Fruit fly (Drosophila melanogaster): ENCODE data around the gene Gapvd1.

Gapvd1 gene

dm6 chrX:11370792-11371191, 45.6 kb downstream of the Gapvd1 start (continued):
- TF ChIP-seq CG8290 (GFP tag; optimal IDR thresholded peaks at IDR 0.05), result no peak
- TF ChIP-seq CG8290 (tag; optimal IDR thresholded peaks at IDR 0.05), result no peak
- TF ChIP-seq Scr (GFP tag; IDR thresholded peaks at IDR 0.05; ENCODE audit: partially characterized antibody), result no peak
- TF ChIP-seq CG17912 (GFP tag; optimal IDR thresholded peaks at IDR 0.05), result no peak
- TF ChIP-seq CG11247 (GFP tag; IDR thresholded peaks at IDR 0.05), result no peak
- TF ChIP-seq Nf-YA (GFP tag; IDR thresholded peaks at IDR 0.05), result no peak
- TF ChIP-seq Blimp-1 (GFP tag; optimal IDR thresholded peaks at IDR 0.05), result no peak
- no peak for TF ChIP-seq H2.0 (GFP tag; IDR thresholded peaks at IDR 0.05)
- no peak for TF ChIP-seq Vsx1 (GFP tag; optimal IDR thresholded peaks at IDR 0.05)
- TF ChIP-seq HLH54F (GFP tag; optimal IDR thresholded peaks at IDR 0.05), result no peak
- no peak for TF ChIP-seq CG32767 (GFP tag; IDR thresholded peaks at IDR 0.05)
- no peak for TF ChIP-seq fd102C (GFP tag; optimal IDR thresholded peaks at IDR 0.05)
- TF ChIP-seq CG2712 (tag; optimal IDR thresholded peaks at IDR 0.05), result peak; percentile 30
- no peak for TF ChIP-seq Awh (GFP tag; IDR thresholded peaks at IDR 0.05)
- no peak for TF ChIP-seq CG11696 (GFP tag; IDR thresholded peaks at IDR 0.05)
- TF ChIP-seq Abd-B (GFP tag; optimal IDR thresholded peaks at IDR 0.05), result peak; percentile 25
- peak; percentile 3 for TF ChIP-seq Meics (GFP tag; optimal IDR thresholded peaks at IDR 0.05)
- TF ChIP-seq CkIIα-i1 (GFP tag; IDR thresholded peaks at IDR 0.05), result no peak
- TF ChIP-seq gce (GFP tag; IDR thresholded peaks at IDR 0.05), result no peak
- no peak for TF ChIP-seq Dp (GFP tag; optimal IDR thresholded peaks at IDR 0.05)
- TF ChIP-seq ci (GFP tag; IDR thresholded peaks at IDR 0.05), result 0 out of 3 replicates have a peak, but pooled peaks have one; percentile 21
- TF ChIP-seq Deaf1 (tag; optimal IDR thresholded peaks at IDR 0.05), result no peak
- peak; percentile 40; the same call in 1 of the 3 replicates for TF ChIP-seq CG34422 (GFP tag; IDR thresholded peaks at IDR 0.05)
- TF ChIP-seq CG2120 (GFP tag; optimal IDR thresholded peaks at IDR 0.05), result peak; percentile 27
- TF ChIP-seq CG15011 (GFP tag; optimal IDR thresholded peaks at IDR 0.05), result no peak
- TF ChIP-seq wor (GFP tag; IDR thresholded peaks at IDR 0.05), result no peak
- no peak for TF ChIP-seq ERR (GFP tag; optimal IDR thresholded peaks at IDR 0.05)
- TF ChIP-seq CG13123 (GFP tag; optimal IDR thresholded peaks at IDR 0.05), result no peak
- no peak for TF ChIP-seq CG4404 (GFP tag; IDR thresholded peaks at IDR 0.05)
- TF ChIP-seq CG30403 (GFP tag; optimal IDR thresholded peaks at IDR 0.05), result peak; percentile 20
- no peak for TF ChIP-seq bigmax (GFP tag; optimal IDR thresholded peaks at IDR 0.05)
- no peak for TF ChIP-seq eve (GFP tag; optimal IDR thresholded peaks at IDR 0.05)
- no peak for TF ChIP-seq Mad (GFP tag; optimal IDR thresholded peaks at IDR 0.05)
- no peak for TF ChIP-seq trem (tag; optimal IDR thresholded peaks at IDR 0.05)
- no peak for TF ChIP-seq CG9797 (GFP tag; optimal IDR thresholded peaks at IDR 0.05)
- no peak for TF ChIP-seq klu (GFP tag; IDR thresholded peaks at IDR 0.05)
- no peak for TF ChIP-seq en (GFP tag; optimal IDR thresholded peaks at IDR 0.05)
- no peak for TF ChIP-seq bowl (GFP tag; IDR thresholded peaks at IDR 0.05)
- TF ChIP-seq CG4820 (GFP tag; optimal IDR thresholded peaks at IDR 0.05), result no peak
- no peak for TF ChIP-seq dmrt99B (tag; optimal IDR thresholded peaks at IDR 0.05)
- peak; percentile 54; the same call in 1 of the 2 replicates for TF ChIP-seq Taf1 (GFP tag; IDR thresholded peaks at IDR 0.05)
- TF ChIP-seq Kr (GFP tag; optimal IDR thresholded peaks at IDR 0.05), result no peak
- no peak for TF ChIP-seq Asciz (GFP tag; optimal IDR thresholded peaks at IDR 0.05)
- no peak for TF ChIP-seq CG13424 (tag; optimal IDR thresholded peaks at IDR 0.05)
- TF ChIP-seq Med (GFP tag), result peak; percentile 74
- no peak for TF ChIP-seq Gug (GFP tag; IDR thresholded peaks at IDR 0.05)
- TF ChIP-seq D (optimal IDR thresholded peaks at IDR 0.05), result no peak
- no peak for TF ChIP-seq D (GFP tag; optimal IDR thresholded peaks at IDR 0.05)
- TF ChIP-seq CG15479 (GFP tag; optimal IDR thresholded peaks at IDR 0.05), result no peak
- TF ChIP-seq ara (GFP tag; IDR thresholded peaks at IDR 0.05), result no peak
- TF ChIP-seq row (GFP tag; IDR thresholded peaks at IDR 0.05), result peak; percentile 64
- no peak for TF ChIP-seq CG6854 (GFP tag; optimal IDR thresholded peaks at IDR 0.05)
- TF ChIP-seq CG18619 (GFP tag; optimal IDR thresholded peaks at IDR 0.05), result no peak

Measured in whole organism, embryonic.